Worm (Caenorhabditis elegans) whole organism, late embryonic: ENCODE measurements around the gene H37A05.4.

ENCODE experiments used
- C08G9.2 ChIP-seq: sonication (generic microtip); optimal IDR thresholded peaks from 2 replicates; lab custom pipeline; 2016; ENCODE audit warnings: mild to moderate bottlenecking, missing genetic modification characterization, moderate library complexity, missing compliant biosample characterization
- ama-1 ChIP-seq: fragments of 150-350 bp; optimal IDR thresholded peaks from 2 replicates; lab custom pipeline; 2014
- ceh-24 ChIP-seq: sonication (generic microtip); optimal IDR thresholded peaks from 2 replicates; lab custom pipeline; 2016; ENCODE audit warnings: mild to moderate bottlenecking, missing genetic modification characterization, missing compliant biosample characterization
- ceh-45 ChIP-seq: fragments of 200-800 bp; sonication (Bioruptor generic); IDR thresholded peaks from 2 replicates; pipeline ENCODE4 v1.3.6; 2022; ENCODE audit warnings: missing genetic modification reagents, missing genetic modification characterization, missing compliant biosample characterization
- ceh-9 ChIP-seq: sonication (generic microtip); optimal IDR thresholded peaks from 2 replicates; lab custom pipeline; 2016; ENCODE audit warnings: mild to moderate bottlenecking, missing genetic modification characterization, inconsistent platforms, missing compliant biosample characterization
- dmd-4 ChIP-seq: sonication (generic microtip); optimal IDR thresholded peaks from 2 replicates; lab custom pipeline; 2016; ENCODE audit warnings: borderline replicate concordance, missing genetic modification characterization, missing compliant biosample characterization
- lin-11 ChIP-seq: fragments of 200-800 bp; sonication (Bioruptor generic); optimal IDR thresholded peaks from 2 replicates; lab custom pipeline; 2018; ENCODE audit warnings: mild to moderate bottlenecking, missing genetic modification characterization, missing compliant biosample characterization
- pha-4 ChIP-seq: fragments of 150-350 bp; optimal IDR thresholded peaks from 2 replicates; lab custom pipeline; 2018; ENCODE audit warnings: missing biosample characterization, missing genetic modification reagents, missing genetic modification characterization
- sox-4 ChIP-seq: sonication (generic microtip); optimal IDR thresholded peaks from 2 replicates; lab custom pipeline; 2017; ENCODE audit warnings: mild to moderate bottlenecking, missing genetic modification characterization, inconsistent platforms, missing compliant biosample characterization

DNA sequence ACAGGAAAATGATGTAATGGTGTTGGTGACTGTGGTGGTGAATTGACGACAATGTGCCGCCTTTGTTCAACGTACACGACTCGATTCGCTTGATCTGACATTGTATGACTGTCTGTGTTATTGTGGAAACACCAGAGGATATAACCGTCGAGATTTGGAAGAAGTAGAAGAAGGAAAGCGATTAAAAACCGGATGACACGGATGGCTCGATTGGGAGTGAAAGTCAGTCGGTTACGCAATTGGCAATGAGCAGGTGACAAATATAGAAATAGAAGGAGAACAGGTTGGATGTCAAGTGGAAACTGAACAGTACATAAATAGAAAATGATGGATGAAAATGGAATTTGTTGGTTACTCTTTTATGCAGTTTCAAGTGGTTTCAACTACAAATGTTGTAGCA is 48.7 kb downstream of the H37A05.4 start, which contains the start of gene rdy-2:
- TF ChIP-seq ama-1 (lab: Kevin White, UChicago) (no peak), pha-4 (tag; lab: Kevin White, UChicago) (no peak), ceh-45 (GFP tag; lab: Robert Waterston, UW) (no peak), lin-11 (tag; lab: Kevin White, UChicago) (no peak), C08G9.2 (tag; lab: Kevin White, UChicago) (no peak), ceh-9 (no peak), ceh-24 (tag; lab: Kevin White, UChicago) (no peak), dmd-4 (no peak), sox-4 (no peak)
